Worm (Caenorhabditis elegans) whole organism, L4 larva: ENCODE data around the gene C16C8.20.
"Not testable (repeated sequence)": the region's sequence is repeated elsewhere in the genome, so short reads cannot be mapped to it uniquely, and the experiment has no call there.

ENCODE experiments used
- F37D6.2 ChIP-seq: sonication (generic microtip); optimal IDR thresholded peaks from 2 replicates; lab custom pipeline; 2016; ENCODE audit warnings: mild to moderate bottlenecking, missing genetic modification characterization, missing compliant biosample characterization
- Y105C5A.15 ChIP-seq: fragments of 200-800 bp; sonication (Bioruptor generic); IDR thresholded peaks from 2 replicates; pipeline ENCODE4 v1.3.6; 2022; ENCODE audit warnings: missing genetic modification characterization, missing compliant biosample characterization
- arid-1 ChIP-seq: fragments of 200-800 bp; sonication (Bioruptor generic); conservative IDR thresholded peaks from 2 replicates; pipeline ENCODE4 v1.3.6; 2022; ENCODE audit warnings: missing genetic modification reagents, missing genetic modification characterization, missing compliant biosample characterization
- ceh-32 ChIP-seq: sonication (generic microtip); optimal IDR thresholded peaks from 2 replicates; lab custom pipeline; 2016; ENCODE audit warnings: mild to moderate bottlenecking, missing genetic modification characterization, missing compliant biosample characterization; ENCODE audit not compliant: poor library complexity
- hlh-11 ChIP-seq: fragments of 200-800 bp; sonication (Bioruptor generic); optimal IDR thresholded peaks from 2 replicates; lab custom pipeline; 2018; ENCODE audit warnings: mild to moderate bottlenecking, missing genetic modification characterization, missing compliant biosample characterization
- madf-5 ChIP-seq, 2 experiments: fragments of 200-800 bp; sonication (Bioruptor generic); IDR thresholded peaks; 2 replicates each; pipeline ENCODE4 v1.3.6; 2022; ENCODE audit warnings: missing compliant biosample characterization in 2 of 2, missing genetic modification characterization in 2 of 2
- nhr-6 ChIP-seq: fragments of 150-350 bp; optimal IDR thresholded peaks from 2 replicates; lab custom pipeline; 2014; ENCODE audit warnings: missing biosample characterization, missing genetic modification characterization
- set-16 ChIP-seq: fragments of 200-800 bp; sonication (Bioruptor generic); IDR thresholded peaks from 2 replicates; pipeline ENCODE4 v1.3.6; 2022; ENCODE audit warnings: missing genetic modification reagents, missing genetic modification characterization, missing compliant biosample characterization
- snpc-1.2 ChIP-seq: fragments of 200-800 bp; sonication (Bioruptor generic); IDR thresholded peaks from 2 replicates; pipeline ENCODE4 v1.3.6; 2022; ENCODE audit warnings: missing genetic modification reagents, missing genetic modification characterization, missing compliant biosample characterization
- spr-1 ChIP-seq: sonication (generic microtip); optimal IDR thresholded peaks from 2 replicates; lab custom pipeline; 2016; ENCODE audit warnings: mild to moderate bottlenecking, missing genetic modification characterization, missing compliant biosample characterization
- tag-97 ChIP-seq: fragments of 200-800 bp; sonication (Bioruptor generic); IDR thresholded peaks from 2 replicates; pipeline ENCODE4 v1.3.6; 2022; ENCODE audit warnings: missing genetic modification characterization, missing compliant biosample characterization

C16C8.20 gene

DNA sequence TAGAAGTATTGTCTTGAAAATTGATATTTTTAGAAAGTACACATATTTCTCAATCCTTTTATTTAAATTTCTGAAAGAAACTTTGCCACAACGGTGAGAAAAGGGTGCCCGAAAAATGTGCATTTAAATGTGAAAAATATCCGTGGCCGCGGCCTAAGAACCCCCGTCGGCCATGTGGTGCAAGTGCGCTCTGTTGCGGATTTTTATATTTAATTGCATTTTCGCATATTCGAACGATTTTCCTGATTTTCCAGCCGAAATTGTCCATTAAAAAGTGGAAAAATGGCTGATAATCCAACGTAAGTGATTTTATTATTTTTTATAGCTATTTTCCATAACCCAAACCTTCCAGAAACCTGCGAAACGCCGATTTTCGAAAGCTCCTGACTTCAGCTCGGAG is 35.5 kb downstream of the C16C8.20 start, which contains the start of gene smu-2 (continued):
- no peak for TF ChIP-seq F37D6.2 (tag; lab: Kevin White, UChicago)
- no peak for TF ChIP-seq hlh-11
- no peak for TF ChIP-seq snpc-1.2 (GFP tag; lab: Robert Waterston, UW)
- TF ChIP-seq tag-97 (GFP tag; lab: Robert Waterston, UW): no peak
- no peak for TF ChIP-seq spr-1 (tag; lab: Kevin White, UChicago)
- no peak for TF ChIP-seq nhr-6 (tag; lab: Kevin White, UChicago)
- no peak; a peak in 1 of 4 replicates for TF ChIP-seq madf-5 (GFP tag; IDR thresholded peaks at IDR 0.05; lab: Robert Waterston, UW)
- no peak for TF ChIP-seq ceh-32 (tag; lab: Kevin White, UChicago)

DNA sequence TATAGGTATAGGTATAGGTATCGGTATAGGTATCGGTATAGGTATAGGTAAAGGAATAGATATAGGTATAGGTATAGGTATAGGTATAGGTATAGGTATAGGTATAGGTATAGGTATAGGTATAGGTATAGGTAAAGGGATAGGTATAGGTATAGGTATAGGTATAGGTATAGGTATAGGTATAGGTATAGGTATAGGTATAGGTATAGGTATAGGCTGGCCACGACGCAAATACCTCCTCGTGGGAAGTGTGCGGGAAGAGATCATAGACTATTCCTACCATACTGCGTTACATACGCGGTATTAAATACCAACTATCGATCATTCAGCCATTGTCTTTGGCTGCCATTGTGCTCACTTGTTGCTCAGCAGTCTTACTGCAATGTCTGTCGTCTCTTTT is 44.0 kb downstream of the C16C8.20 start, which contains the start of gene fbxb-112:
Gene fbxb-112 (plus strand): TSS at position 301 of the 400 bp plus-strand sequence.
- not testable (repeated sequence) for TF ChIP-seq arid-1; Y105C5A.15 (GFP tag; lab: Robert Waterston, UW); set-16
